3 worm cellular contexts compared by ENCODE assay signal in the genomic region with DNA sequence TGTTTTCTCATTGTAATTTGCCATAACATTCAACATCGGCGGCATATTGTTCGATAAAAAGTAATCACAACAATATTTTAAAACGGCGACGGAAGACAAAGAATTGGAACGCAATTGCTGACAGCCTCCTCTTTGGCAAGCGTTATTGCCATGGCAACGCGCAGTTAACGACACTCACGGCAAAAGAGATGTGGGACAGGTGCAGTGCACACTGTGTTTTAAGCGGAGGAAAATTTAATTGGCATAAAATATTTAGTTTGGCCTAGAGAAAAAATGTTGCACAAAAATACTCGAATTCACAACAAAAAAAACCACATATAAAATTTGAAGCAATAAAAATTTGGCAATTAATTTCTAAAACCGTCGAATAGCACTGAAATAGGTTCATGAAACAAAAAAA.
TF ChIP-seq lines count a peak whose summit lies in the region.

A gene (minus strand): TSS at position 101 of the 400 bp plus-strand sequence.

TF ChIP-seq in whole organism, L1 larva, 84 proteins besides CTCF, POLR2A, EP300 and RAD21:
- TF ChIP-seq rnt-1 (tag; optimal IDR thresholded peaks at IDR 0.05; lab: Kevin White, UChicago) (no peak), mdl-1 (tag; optimal IDR thresholded peaks at IDR 0.05; lab: Kevin White, UChicago) (no peak), fkh-8 (tag; optimal IDR thresholded peaks at IDR 0.05; lab: Kevin White, UChicago) (peak; percentile 87), unc-62 (GFP tag; optimal IDR thresholded peaks at IDR 0.05; lab: Kevin White, UChicago) (no peak), sox-4 (tag; optimal IDR thresholded peaks at IDR 0.05; lab: Kevin White, UChicago) (no peak), mab-9 (GFP tag; IDR thresholded peaks at IDR 0.05; lab: Robert Waterston, UW) (no peak), hlh-17 (GFP tag; optimal IDR thresholded peaks at IDR 0.05; lab: Kevin White, UChicago; ENCODE audit: borderline replicate concordance) (no peak), ama-1 (optimal IDR thresholded peaks at IDR 0.05; lab: Kevin White, UChicago) (no peak)

TF ChIP-seq in whole organism, L2 larva, 48 proteins besides CTCF, POLR2A, EP300 and RAD21:
- TF ChIP-seq lin-11 (tag; optimal IDR thresholded peaks at IDR 0.05; lab: Kevin White, UChicago) = peak; percentile 6
- no peak for TF ChIP-seq R02D3.7 (tag; optimal IDR thresholded peaks at IDR 0.05; lab: Kevin White, UChicago)

TF ChIP-seq in whole organism, L4 larva, 104 proteins besides CTCF, POLR2A, EP300 and RAD21:
- TF ChIP-seq ces-1 (GFP tag; optimal IDR thresholded peaks at IDR 0.05; lab: Kevin White, UChicago) (no peak), aha-1 (tag; lab: Kevin White, UChicago) (peak; percentile 19), zfp-2 (tag; optimal IDR thresholded peaks at IDR 0.05; lab: Kevin White, UChicago) (no peak), lin-29 (GFP tag; IDR thresholded peaks at IDR 0.05; lab: Robert Waterston, UW) (no peak), vab-7 (GFP tag; IDR thresholded peaks at IDR 0.05; lab: Robert Waterston, UW) (no peak), ztf-11 (tag; optimal IDR thresholded peaks at IDR 0.05; lab: Kevin White, UChicago) (no peak), lin-38 (GFP tag; IDR thresholded peaks at IDR 0.05; lab: Robert Waterston, UW) (no peak)
